Worm (Caenorhabditis elegans) whole organism, late embryonic: ENCODE data around the gene T19H12.6.

Experiments used
- pha-4 ChIP-seq: fragments of 150-350 bp; optimal IDR thresholded peaks from 2 replicates; lab custom pipeline; 2018; ENCODE audit warnings: missing biosample characterization, missing genetic modification reagents, missing genetic modification characterization
- pqm-1 ChIP-seq: sonication (generic microtip); optimal IDR thresholded peaks from 2 replicates; lab custom pipeline; 2016; ENCODE audit warnings: missing genetic modification characterization, missing compliant biosample characterization

DNA sequence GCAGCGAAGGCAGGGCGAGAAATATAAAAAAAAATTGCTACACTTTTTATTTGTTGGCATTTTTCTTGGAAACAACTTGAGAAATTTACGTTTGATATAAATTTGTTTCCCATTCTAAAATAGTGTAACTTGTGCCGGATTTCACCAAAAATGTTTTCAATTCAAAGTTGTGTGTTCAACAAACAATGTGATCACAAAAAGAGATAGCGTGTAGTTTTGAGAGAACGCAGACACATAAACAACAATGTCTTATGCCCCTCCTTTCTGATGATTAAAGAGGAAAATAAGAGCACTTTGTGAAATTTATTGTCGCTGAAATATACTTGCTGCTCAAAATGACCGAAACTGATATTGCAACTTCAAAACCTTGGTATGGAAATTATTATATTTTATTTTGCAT is 30.1 kb downstream of the T19H12.6 start, which contains the start of gene abhd-5.1:
- TF ChIP-seq pha-4 (tag; lab: Kevin White, UChicago) (no peak), pqm-1 (tag; lab: Kevin White, UChicago) (no peak)
